Worm (Caenorhabditis elegans) whole organism, mixed stage, embryonic: ENCODE results near the gene tbx-38.

Experiments
- blmp-1 ChIP-seq: fragments of 150-350 bp; optimal IDR thresholded peaks from 2 replicates; lab custom pipeline; 2014; ENCODE audit warnings: missing biosample characterization, missing genetic modification characterization
- unc-62 ChIP-seq: fragments of 150-350 bp; optimal IDR thresholded peaks from 2 replicates; lab custom pipeline; 2014; ENCODE audit warnings: missing biosample characterization, missing genetic modification reagents, missing genetic modification characterization

DNA sequence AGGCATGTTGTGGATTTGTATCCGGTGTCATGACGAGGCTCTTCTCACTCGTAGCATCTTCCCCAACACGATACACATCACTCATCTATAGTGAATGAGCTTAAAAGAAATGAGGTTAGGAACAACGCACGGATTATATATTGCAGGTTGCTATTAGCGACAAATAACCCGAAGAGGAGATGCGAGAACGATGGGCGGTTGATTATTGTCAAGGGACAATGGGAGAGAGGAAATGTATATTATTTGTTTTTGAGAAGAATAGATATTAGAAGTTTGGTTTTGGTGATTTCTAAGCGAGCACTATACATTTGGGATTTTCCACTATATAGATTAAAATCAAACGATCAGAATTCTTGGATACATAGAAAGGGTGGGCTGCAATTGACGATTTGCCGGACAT lies 20.8 kb upstream of the tbx-38 start, which contains the start of gene C18D11.7:
- TF ChIP-seq blmp-1 (tag; lab: Kevin White, UChicago), result no peak
- no peak for TF ChIP-seq unc-62
